Worm (Caenorhabditis elegans) whole organism, L3 larva: ENCODE measurements around the gene clec-228.

Experiments used
- ceh-28 ChIP-seq: fragments of 150-350 bp; optimal IDR thresholded peaks from 2 replicates; lab custom pipeline; 2014; ENCODE audit warnings: missing biosample characterization, missing genetic modification reagents, missing genetic modification characterization
- daf-12 ChIP-seq: fragments of 150-350 bp; optimal IDR thresholded peaks from 2 replicates; lab custom pipeline; 2014; ENCODE audit warnings: missing biosample characterization, missing genetic modification reagents, missing genetic modification characterization
- elt-3 ChIP-seq, 3 experiments: fragments of 150-350 bp in 1 of 3; sonication (generic microtip) in 2 of 3; optimal IDR thresholded peaks; 2 replicates in 2 of 3; 4 replicates in 1 of 3; lab custom pipeline; 2014 to 2017; ENCODE audit warnings: missing biosample characterization in 3 of 3, missing genetic modification characterization in 3 of 3
- jun-1 ChIP-seq: fragments of 150-350 bp; optimal IDR thresholded peaks from 2 replicates; lab custom pipeline; 2014; ENCODE audit warnings: missing biosample characterization, missing genetic modification reagents, missing genetic modification characterization
- lin-39 ChIP-seq: fragments of 150-350 bp; optimal IDR thresholded peaks from 2 replicates; lab custom pipeline; 2018; ENCODE audit warnings: missing biosample characterization, missing genetic modification reagents, missing genetic modification characterization
- lsy-12 ChIP-seq: sonication (generic microtip); optimal IDR thresholded peaks from 2 replicates; lab custom pipeline; 2016; ENCODE audit warnings: mild to moderate bottlenecking, missing genetic modification characterization, missing compliant biosample characterization
- nhr-28 ChIP-seq: fragments of 150-350 bp; optimal IDR thresholded peaks from 2 replicates; lab custom pipeline; 2014; ENCODE audit warnings: missing biosample characterization, missing genetic modification characterization
- nhr-76 ChIP-seq: fragments of 150-350 bp; sonication (generic microtip); optimal IDR thresholded peaks from 5 replicates; lab custom pipeline; 2014; ENCODE audit warnings: missing biosample characterization, missing genetic modification characterization
- skn-1 ChIP-seq: fragments of 150-350 bp; optimal IDR thresholded peaks from 2 replicates; lab custom pipeline; 2014; ENCODE audit warnings: missing biosample characterization, missing genetic modification characterization

DNA sequence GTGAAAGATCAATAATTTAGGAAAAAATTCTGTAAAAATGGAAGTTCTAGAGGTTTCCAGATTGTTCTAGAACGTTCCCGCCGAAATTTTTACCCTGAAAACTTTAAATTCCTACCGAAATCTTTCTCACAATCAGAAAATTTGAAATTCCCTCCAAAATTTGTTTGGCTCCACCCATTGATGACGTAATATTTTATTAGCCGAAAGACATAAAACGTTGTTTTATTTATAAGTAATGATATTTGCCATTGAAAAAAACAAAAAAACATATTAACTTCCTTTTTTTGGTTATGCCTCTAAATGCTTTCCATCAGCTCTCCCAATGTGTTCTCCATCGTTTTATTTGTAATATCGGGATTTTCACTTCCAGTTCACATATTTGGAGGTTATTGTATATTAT lies 8.9 kb downstream of the clec-228 start, which contains the start of gene srh-295:
- TF ChIP-seq nhr-28 (tag; lab: Kevin White, UChicago) (no peak), skn-1 (tag; lab: Kevin White, UChicago) (no peak), nhr-76 (no peak), ceh-28 (tag; lab: Kevin White, UChicago) (no peak), jun-1 (tag; lab: Kevin White, UChicago) (no peak), elt-3 (tag; optimal IDR thresholded peaks at IDR 0.05; lab: Kevin White, UChicago) (no peak), lsy-12 (no peak), daf-12 (tag; lab: Kevin White, UChicago) (no peak), lin-39 (tag; lab: Kevin White, UChicago) (no peak)
